Worm (Caenorhabditis elegans) whole organism, L4/young adult: ENCODE results near the gene ZC266.1.

ENCODE experiments used
- dao-5 ChIP-seq: sonication (generic microtip); optimal IDR thresholded peaks from 2 replicates; lab custom pipeline; 2016; ENCODE audit warnings: missing genotype, missing genetic modification characterization, moderate library complexity, missing compliant biosample characterization
- him-1 ChIP-seq: sonication (generic microtip); optimal IDR thresholded peaks from 2 replicates; lab custom pipeline; 2016; ENCODE audit warnings: missing genotype, missing genetic modification reagents, missing genetic modification characterization, missing compliant biosample characterization

- TF ChIP-seq him-1 (tag; lab: Kevin White, UChicago) (no peak), dao-5 (tag; lab: Kevin White, UChicago) (no peak)
Measured at ce11 chrV:4734608-4735007, 34.5 kb upstream of the ZC266.1 start.
